Worm (Caenorhabditis elegans): Measurements from ENCODE around the gene srbc-10.

DNA sequence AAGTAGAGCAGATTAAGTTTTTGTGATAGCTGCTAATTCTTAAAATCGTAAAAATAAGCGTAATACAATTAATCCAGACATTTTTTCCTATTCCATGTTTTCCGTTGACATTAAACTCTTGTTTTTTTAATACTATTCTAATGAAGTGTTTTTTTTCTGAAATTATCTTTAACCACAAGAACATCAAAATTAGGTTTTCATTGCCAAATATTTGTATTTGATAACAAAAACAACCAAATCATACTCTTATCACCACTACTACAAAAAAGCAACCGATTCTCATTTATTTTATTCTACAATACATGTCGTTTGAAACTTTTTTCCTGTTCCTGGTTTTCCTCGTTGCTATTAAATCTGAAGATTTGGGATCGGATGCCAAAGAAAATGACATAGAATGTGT is 34.3 kb upstream of the srbc-10 start, which contains the start of gene C54F6.17:
- TF ChIP-seq ztf-11 (tag; optimal IDR thresholded peaks at IDR 0.05): no peak
- no peak for TF ChIP-seq nhr-76 (tag; optimal IDR thresholded peaks at IDR 0.05)
- no peak for TF ChIP-seq blmp-1 (tag; optimal IDR thresholded peaks at IDR 0.05)
- TF ChIP-seq ceh-39 (tag; optimal IDR thresholded peaks at IDR 0.05): no peak
- no peak for TF ChIP-seq lin-32 (GFP tag; optimal IDR thresholded peaks at IDR 0.05)
- no peak for TF ChIP-seq mls-2 (tag; optimal IDR thresholded peaks at IDR 0.05)
- TF ChIP-seq sem-2 (GFP tag; optimal IDR thresholded peaks at IDR 0.05): no peak
